Fruit fly (Drosophila melanogaster): ENCODE measurements around the gene CG8149.
A peak's percentile ranks its signal among the peaks of the same experiment; 100 is the strongest.

CG8149 gene

DNA sequence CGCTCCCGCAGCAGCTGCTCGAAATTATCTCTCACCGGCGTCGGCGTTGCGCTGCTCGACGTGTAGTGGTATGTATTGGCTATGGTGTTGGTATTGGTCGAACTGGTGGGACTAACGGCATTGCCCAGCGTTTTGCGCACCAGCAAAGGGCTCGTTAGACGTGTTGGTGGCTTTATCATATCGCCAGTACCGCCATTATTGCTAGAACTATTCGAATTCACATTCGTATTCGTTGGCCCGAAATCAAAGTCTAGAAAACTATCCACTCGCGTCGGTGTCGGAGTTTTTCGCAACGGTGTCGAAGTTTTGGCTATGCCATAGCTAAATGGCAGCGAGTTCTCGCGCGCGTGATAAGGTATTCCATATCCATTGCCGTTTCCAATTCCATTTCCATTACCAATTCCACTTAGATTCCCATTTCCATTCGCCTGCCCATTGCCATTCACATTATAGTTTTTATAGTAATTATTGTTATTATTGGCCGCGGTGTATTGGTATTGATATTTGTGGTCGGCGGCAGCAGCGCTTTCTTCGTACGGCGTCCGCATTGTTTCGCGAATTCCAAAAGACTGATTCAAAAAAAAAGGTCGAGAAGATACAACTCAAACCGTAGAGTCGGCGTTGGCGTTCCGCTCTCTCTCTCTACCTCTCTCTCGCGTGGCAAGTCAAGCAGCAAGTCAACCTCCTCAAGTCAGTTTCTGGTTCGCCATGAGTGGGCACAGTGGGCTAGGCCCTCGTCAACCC, 28.2 kb downstream of the CG8149 start, which contains the start of gene by:
by (minus strand) TSS at position 575 of the 744 bp plus-strand sequence.
- TF ChIP-seq noc (tag; optimal IDR thresholded peaks at IDR 0.05): no peak

DNA sequence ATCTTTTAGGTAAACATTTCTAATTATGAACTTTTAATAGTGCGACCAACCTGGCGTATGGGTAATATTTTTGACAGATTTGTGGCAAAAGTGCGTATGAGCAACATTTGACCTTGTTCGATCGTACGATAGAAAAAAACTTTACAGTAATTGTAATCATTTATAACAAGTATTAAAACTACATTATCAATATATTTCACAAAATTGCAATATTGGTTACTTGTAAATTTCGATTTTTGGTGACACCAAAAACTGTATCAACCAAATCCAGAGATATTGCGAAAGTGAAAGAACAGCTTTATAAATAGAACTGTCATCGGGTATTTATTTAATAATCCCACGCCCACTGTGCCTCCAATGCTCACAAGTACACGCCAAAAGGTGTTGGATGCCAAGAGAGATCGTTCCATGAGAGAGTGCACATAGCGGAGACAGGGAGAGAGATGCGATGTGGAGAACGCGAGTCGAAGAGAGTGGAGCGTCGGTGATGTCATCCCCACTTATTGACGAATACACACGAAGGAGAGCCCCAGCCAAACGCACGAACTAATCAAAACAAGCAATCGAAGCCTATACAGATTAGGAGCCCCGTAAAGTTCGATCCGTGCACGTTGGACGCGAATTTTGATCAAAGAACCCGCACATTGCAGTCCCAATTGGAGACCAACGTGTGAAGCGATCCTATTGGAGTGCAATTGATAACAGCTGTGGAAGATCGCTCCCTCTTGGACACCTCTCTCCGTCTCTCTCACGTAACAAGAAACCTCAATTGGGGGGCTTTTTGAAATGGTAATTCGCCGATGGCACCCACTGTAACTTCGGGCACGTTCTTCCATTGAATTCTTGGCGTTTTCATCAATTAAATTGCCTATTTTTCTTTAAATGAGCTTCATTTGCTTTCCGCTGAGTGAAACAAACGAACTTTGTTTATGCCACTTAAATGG, 29.0 kb downstream of the CG8149 start:
- TF ChIP-seq noc (tag; optimal IDR thresholded peaks at IDR 0.05): peak; percentile 98

DNA sequence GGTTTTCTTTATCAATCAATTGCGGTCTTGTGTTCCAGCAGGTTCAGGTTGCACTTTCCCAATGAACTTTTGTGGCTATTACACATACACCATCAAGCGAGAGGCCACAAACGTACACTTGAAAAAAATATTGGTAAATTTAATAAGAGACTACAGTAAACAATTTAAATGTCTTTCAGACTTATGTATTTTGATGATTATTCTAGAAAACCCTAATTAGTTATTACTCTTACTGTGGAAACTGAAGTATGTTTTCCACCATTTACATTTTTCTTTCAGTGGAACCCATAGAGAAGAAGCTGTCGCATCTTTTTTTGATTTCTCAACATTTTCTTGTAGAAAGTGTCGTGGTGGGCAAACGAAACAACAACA, 29.7 kb downstream of the CG8149 start:
- TF ChIP-seq noc (tag; optimal IDR thresholded peaks at IDR 0.05): peak; percentile 79

DNA sequence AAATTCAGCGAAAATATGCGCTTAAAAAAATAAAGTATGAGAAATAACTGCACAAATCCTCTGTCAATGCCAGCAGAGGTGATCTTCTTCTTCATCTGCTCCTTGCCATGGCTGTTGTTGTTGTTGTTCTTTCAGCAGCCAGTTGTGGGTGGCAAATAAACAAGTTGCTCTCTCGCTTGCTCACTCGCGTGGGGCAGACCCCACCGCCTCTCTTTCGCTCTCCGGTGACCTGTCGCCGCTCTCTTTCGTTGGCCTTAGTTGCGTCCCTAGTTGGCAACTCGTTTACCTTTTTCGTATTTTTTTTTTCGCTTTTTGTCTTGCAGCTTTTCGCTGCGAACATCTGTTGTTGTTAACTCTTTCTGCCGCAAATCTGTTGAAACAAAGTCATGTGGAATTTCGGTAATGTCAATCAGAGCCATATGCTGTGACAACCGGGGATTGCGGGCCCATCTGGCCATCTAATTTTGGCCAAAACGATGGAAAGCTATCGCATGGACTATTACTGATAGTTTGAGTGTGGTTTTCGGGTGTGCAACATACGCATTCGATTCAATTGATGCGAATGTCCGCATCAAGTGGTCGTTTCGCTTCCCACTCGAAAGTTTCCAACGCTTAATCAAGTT, 30.2 kb downstream of the CG8149 start:
- no peak for TF ChIP-seq noc (tag; optimal IDR thresholded peaks at IDR 0.05)

DNA sequence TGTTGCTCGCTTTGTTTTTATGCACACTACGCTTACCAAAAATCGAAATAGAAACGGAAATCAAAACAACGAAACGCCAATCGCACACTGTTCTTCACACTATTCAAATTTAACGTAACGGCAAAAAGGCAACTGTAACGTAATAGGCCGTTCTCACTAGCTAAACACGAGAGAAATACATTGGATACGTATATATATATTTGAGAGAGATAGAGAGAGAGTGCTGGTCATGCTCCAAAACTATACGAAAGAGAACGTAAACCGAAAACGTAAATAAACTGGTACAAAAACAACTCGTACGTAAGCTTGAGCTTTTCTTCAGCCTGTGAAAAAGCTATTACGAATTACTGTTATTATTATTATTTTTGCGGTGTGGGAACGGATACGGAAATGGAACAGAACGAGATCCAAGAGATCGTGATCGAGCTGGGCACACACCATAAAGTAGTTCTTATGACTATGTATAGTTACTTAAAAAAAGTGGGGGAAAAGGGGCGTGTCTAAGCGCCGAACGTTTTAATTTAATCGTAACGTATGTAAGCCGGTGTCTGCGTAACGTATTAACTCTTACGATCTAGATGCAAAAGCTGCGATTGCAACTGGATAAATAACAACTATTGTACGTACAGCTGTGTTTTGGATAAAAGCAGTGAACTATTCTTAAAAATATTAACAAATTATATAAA, 39.2 kb downstream of the CG8149 start:
- no peak for TF ChIP-seq noc (tag; optimal IDR thresholded peaks at IDR 0.05)

DNA sequence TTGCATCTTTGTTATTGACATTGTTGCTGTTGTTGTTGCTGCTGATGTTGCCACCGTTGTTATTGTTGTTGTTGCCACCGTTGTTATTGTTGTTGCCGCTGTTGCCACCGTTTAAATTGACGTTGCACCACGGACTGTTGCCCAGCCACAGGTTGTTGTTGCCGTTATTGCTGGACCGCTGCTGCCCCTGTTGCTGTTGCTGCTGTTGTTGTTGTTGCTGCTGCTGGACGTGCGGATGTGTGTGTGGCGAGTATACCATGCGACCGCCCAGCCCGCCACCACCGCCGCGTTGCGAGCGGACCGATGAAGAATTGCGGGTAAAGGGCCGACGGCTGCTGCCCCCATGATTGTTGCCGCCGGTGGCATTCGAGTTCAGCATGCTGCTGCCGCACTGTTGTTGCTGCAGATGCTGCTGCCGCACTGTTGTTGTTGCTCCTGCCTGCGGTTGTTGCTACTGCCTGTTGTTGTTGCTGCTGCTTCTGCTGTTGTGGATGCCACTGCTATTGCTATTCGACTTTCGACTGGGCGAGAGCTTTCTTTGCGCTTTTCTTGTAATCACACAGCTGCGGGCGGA, 42.4 kb downstream of the CG8149 start:
- no peak for TF ChIP-seq noc (tag; optimal IDR thresholded peaks at IDR 0.05)

DNA sequence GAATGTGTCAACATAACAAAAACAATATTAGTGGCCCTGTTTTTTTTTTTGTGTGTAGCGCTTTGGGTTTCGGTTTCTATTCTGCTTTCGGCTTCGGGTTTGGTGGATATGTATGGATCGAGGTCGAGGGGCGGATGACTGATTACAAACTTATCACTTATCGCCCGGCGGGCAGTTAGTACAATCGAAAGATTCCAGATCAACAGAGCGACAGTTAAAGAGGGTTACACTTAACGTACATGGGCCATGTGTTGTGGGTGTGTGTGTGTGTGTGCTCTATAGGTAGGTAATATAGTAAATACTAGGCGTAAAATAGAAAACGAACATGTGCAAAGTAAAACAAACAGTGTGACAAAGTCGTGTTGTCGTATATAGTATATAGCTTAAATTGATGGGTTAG, 44.3 kb downstream of the CG8149 start:
- TF ChIP-seq noc (tag; optimal IDR thresholded peaks at IDR 0.05): no peak

DNA sequence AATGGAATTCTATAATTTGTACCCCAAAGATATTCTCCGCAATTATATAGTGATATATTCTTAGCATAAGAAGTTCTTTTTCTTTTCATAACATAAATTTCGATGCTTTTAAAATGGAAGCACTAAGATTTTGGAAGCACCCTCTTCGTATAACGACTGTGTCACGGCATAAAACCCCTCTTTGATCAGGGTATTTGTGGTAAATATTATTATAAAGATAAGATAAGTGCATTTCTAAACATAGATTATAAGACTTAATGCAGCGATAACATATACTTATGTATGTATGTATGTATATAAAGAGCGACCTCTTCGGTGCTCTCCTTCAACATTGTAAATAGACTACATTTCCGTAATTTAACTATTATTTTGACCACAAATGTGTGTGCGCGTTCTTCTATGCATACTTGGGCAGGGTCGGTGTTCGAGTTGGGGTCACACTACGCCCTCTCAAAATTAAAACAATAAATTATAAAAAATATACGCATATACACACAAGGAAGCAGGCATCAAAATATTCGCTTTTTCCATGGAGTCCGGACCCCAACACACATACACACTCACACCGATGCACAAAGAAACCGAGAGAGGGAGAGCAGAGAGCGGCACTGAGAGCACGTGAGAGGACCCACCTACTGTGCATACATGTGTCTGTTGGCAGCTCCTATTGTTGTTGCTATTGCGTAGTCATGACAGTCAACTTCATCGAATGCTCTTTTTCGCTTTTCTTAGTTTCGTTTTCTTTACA, 46.0 kb downstream of the CG8149 start:
- no peak for TF ChIP-seq noc (tag; optimal IDR thresholded peaks at IDR 0.05)

DNA sequence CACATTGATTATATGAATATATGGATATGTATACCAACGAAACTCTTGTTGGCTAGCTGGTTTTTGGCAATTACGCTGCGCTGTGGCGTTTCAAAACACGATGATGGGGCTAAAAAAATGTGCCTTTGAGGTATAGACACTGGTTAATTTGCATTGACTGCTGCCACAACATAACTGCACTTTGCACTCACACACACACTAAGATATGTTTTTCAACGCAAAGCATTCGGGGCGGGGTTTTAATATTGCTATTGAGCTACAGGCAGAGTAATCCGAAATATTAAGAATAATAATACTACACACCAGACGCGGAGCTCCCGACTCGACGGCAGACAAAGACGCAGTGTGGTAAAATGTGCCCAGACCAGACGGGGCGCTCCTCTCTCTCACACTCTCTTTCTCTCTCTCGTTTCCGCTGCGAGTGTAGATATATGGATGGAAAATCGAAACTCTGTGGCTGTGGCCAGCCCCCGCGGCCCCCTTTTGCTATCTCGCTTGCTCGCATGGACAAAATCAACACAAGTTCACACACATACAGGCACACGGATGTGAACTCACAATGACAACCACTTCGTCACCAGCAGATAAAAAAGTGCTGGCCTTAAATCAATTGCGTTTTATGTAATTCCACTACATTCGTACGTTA, 46.7 kb downstream of the CG8149 start:
- TF ChIP-seq noc (tag; optimal IDR thresholded peaks at IDR 0.05): no peak

DNA sequence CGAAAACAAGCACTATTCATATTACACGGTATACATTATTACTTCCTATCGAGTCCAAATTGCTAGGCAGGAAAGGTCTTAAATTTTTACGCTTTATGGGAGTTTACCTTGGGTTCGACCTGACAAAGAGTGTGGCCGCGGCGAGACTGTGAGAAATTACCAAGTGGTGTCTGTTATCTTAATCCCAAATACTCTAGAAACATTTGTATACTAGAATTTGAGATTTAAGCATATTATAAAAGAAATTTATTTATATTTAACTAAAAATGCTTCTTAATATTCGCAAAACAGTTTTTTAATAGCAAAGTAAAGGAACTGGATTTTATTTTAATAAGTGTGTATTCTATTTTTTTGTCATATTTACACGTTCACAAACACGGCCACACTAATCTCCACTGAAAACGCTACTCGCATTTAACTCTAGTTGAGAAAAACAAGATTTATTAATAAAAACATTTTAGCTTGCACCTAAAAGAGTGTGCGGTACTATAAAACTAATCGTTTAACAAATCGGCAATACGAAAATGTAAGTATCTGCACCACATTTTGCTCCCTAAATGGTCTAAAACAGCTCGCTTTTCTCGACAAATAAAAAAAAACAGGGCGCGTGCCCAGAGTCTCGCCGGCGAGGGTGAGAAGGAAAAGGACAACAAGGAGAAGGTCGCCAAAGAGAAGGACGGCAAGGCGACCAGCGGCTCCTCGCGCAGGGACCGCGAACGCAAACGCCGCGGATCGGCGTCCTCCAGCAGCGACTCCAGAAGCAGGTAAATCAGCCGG, 47.4 kb downstream of the CG8149 start, which contains the start of the genes mura and RnpS1:
mura (minus strand) TSS at position 148 of the 777 bp plus-strand sequence.
RnpS1 (plus strand) TSS at position 376 of the 777 bp plus-strand sequence.
- peak; percentile 61 for TF ChIP-seq noc (tag; optimal IDR thresholded peaks at IDR 0.05)
